Worm (Caenorhabditis elegans) whole organism, L1 larva: ENCODE results near the gene F14E5.2.

Experiments used
- C04F5.9 ChIP-seq: sonication (generic microtip); optimal IDR thresholded peaks from 2 replicates; lab custom pipeline; 2016; ENCODE audit warnings: missing genetic modification characterization, missing compliant biosample characterization
- C34B4.2 ChIP-seq: sonication (generic microtip); optimal IDR thresholded peaks from 2 replicates; lab custom pipeline; 2017; ENCODE audit warnings: mild to moderate bottlenecking, missing genetic modification characterization, missing compliant biosample characterization
- F16B12.6 ChIP-seq: fragments of 150-350 bp; optimal IDR thresholded peaks from 2 replicates; lab custom pipeline; 2014; ENCODE audit warnings: missing biosample characterization, missing genetic modification characterization
- aha-1 ChIP-seq: fragments of 150-350 bp; optimal IDR thresholded peaks from 2 replicates; lab custom pipeline; 2014; ENCODE audit warnings: missing biosample characterization, missing genetic modification characterization
- alr-1 ChIP-seq: fragments of 200-800 bp; sonication (Bioruptor generic); optimal IDR thresholded peaks from 2 replicates; lab custom pipeline; 2018; ENCODE audit warnings: borderline replicate concordance, mild to moderate bottlenecking, missing genetic modification characterization, missing compliant biosample characterization
- ceh-8 ChIP-seq: fragments of 200-800 bp; sonication (Bioruptor generic); optimal IDR thresholded peaks from 2 replicates; lab custom pipeline; 2018; ENCODE audit warnings: mild to moderate bottlenecking, missing genetic modification characterization, moderate library complexity, missing compliant biosample characterization
- efl-1 ChIP-seq, 4 experiments: fragments of 150-350 bp; optimal IDR thresholded peaks in 3 of 4; peaks in 1 of 4; 1 replicate in 1 of 4; 2 replicates in 3 of 4; lab custom pipeline; 2014; ENCODE audit warnings: missing biosample characterization in 2 of 4, missing genetic modification characterization in 2 of 4, missing genetic modification reagents in 2 of 4
- elt-2 ChIP-seq: sonication (generic microtip); optimal IDR thresholded peaks from 2 replicates; lab custom pipeline; 2016; ENCODE audit warnings: missing genetic modification characterization, mild to moderate bottlenecking, inconsistent platforms, missing compliant biosample characterization, missing genetic modification reagents
- elt-3 ChIP-seq, 6 experiments: fragments of 150-350 bp in 1 of 6; sonication (generic microtip); optimal IDR thresholded peaks; 2 replicates each; lab custom pipeline; 2017 to 2018; ENCODE audit warnings: missing biosample characterization in 6 of 6, missing genetic modification characterization in 6 of 6, inconsistent platforms in 1 of 6
- fkh-10 ChIP-seq: sonication (generic microtip); optimal IDR thresholded peaks from 2 replicates; lab custom pipeline; 2017; ENCODE audit warnings: missing biosample characterization, missing genetic modification reagents, missing genetic modification characterization
- fkh-4 ChIP-seq: sonication (generic microtip); optimal IDR thresholded peaks from 2 replicates; lab custom pipeline; 2016; ENCODE audit warnings: missing compliant biosample characterization, missing genetic modification characterization, borderline replicate concordance
- fkh-8 ChIP-seq: sonication (generic microtip); optimal IDR thresholded peaks from 2 replicates; lab custom pipeline; 2016; ENCODE audit warnings: mild to moderate bottlenecking, missing genetic modification characterization, missing compliant biosample characterization
- hlh-17 ChIP-seq: fragments of 200-800 bp; sonication (Bioruptor generic); optimal IDR thresholded peaks from 2 replicates; lab custom pipeline; 2018; ENCODE audit warnings: missing genetic modification characterization, mild to moderate bottlenecking, missing compliant biosample characterization, moderate library complexity, borderline replicate concordance
- hpl-2 ChIP-seq: fragments of 150-350 bp; optimal IDR thresholded peaks from 2 replicates; lab custom pipeline; 2014; ENCODE audit warnings: missing biosample characterization, missing genetic modification reagents, missing genetic modification characterization
- isw-1 ChIP-seq: fragments of 200-800 bp; sonication (Bioruptor generic); IDR thresholded peaks from 2 replicates; pipeline ENCODE4 v1.3.6; 2022; ENCODE audit warnings: missing genetic modification characterization, missing compliant biosample characterization
- jun-1 ChIP-seq: fragments of 150-350 bp; optimal IDR thresholded peaks from 2 replicates; lab custom pipeline; 2014; ENCODE audit warnings: missing biosample characterization, missing genetic modification reagents, missing genetic modification characterization
- lin-13 ChIP-seq: fragments of 150-350 bp; optimal IDR thresholded peaks from 2 replicates; lab custom pipeline; 2014; ENCODE audit warnings: missing biosample characterization, missing genetic modification reagents, missing genetic modification characterization
- lin-39 ChIP-seq: fragments of 150-350 bp; optimal IDR thresholded peaks from 2 replicates; lab custom pipeline; 2014; ENCODE audit warnings: missing biosample characterization, missing genetic modification reagents, missing genetic modification characterization
- lir-3 ChIP-seq: sonication (generic microtip); optimal IDR thresholded peaks from 2 replicates; lab custom pipeline; 2016; ENCODE audit warnings: mild to moderate bottlenecking, missing genetic modification characterization, moderate library complexity, missing compliant biosample characterization; ENCODE audit not compliant: poor library complexity
- mep-1 ChIP-seq: fragments of 150-350 bp; optimal IDR thresholded peaks from 2 replicates; lab custom pipeline; 2014; ENCODE audit warnings: missing biosample characterization, missing genetic modification characterization
- nhr-19 ChIP-seq: fragments of 200-800 bp; sonication (Bioruptor generic); conservative IDR thresholded peaks from 2 replicates; pipeline ENCODE4 v1.3.6; 2022; ENCODE audit warnings: missing genetic modification characterization, missing compliant biosample characterization
- nhr-20 ChIP-seq: sonication (generic microtip); optimal IDR thresholded peaks from 2 replicates; lab custom pipeline; 2016; ENCODE audit warnings: mild to moderate bottlenecking, missing genetic modification characterization, missing compliant biosample characterization
- nhr-237 ChIP-seq: fragments of 150-350 bp; optimal IDR thresholded peaks from 2 replicates; lab custom pipeline; 2014; ENCODE audit warnings: missing biosample characterization, missing genetic modification characterization
- nhr-47 ChIP-seq: sonication (generic microtip); optimal IDR thresholded peaks from 2 replicates; lab custom pipeline; 2016; ENCODE audit warnings: mild to moderate bottlenecking, missing genetic modification characterization, moderate library complexity, missing compliant biosample characterization
- nhr-71 ChIP-seq: sonication (generic microtip); optimal IDR thresholded peaks from 2 replicates; lab custom pipeline; 2016; ENCODE audit warnings: mild to moderate bottlenecking, missing genetic modification characterization, moderate library complexity, missing compliant biosample characterization
- nhr-76 ChIP-seq: sonication (generic microtip); optimal IDR thresholded peaks from 2 replicates; lab custom pipeline; 2017; ENCODE audit warnings: missing biosample characterization, missing genetic modification characterization
- skn-1 ChIP-seq: fragments of 150-350 bp; optimal IDR thresholded peaks from 2 replicates; lab custom pipeline; 2014; ENCODE audit warnings: missing biosample characterization, missing genetic modification characterization
- snpc-4 ChIP-seq: fragments of 150-350 bp; optimal IDR thresholded peaks from 2 replicates; lab custom pipeline; 2014; ENCODE audit warnings: missing biosample characterization, missing genetic modification characterization
- snu-23 ChIP-seq: sonication (generic microtip); optimal IDR thresholded peaks from 2 replicates; lab custom pipeline; 2016; ENCODE audit warnings: missing genetic modification characterization, missing compliant biosample characterization
- sox-4 ChIP-seq: sonication (generic microtip); optimal IDR thresholded peaks from 2 replicates; lab custom pipeline; 2016; ENCODE audit warnings: missing genetic modification characterization, missing compliant biosample characterization
- sptf-1 ChIP-seq: fragments of 150-350 bp; optimal IDR thresholded peaks from 2 replicates; lab custom pipeline; 2014; ENCODE audit warnings: missing biosample characterization, missing genetic modification characterization
- sup-37 ChIP-seq: fragments of 200-800 bp; sonication (Bioruptor generic); optimal IDR thresholded peaks from 2 replicates; lab custom pipeline; 2018; ENCODE audit warnings: mild to moderate bottlenecking, missing genetic modification characterization, missing compliant biosample characterization
- swsn-7 ChIP-seq: sonication (generic microtip); optimal IDR thresholded peaks from 2 replicates; lab custom pipeline; 2016; ENCODE audit warnings: missing genetic modification characterization, missing compliant biosample characterization
- unc-30 ChIP-seq: sonication (generic microtip); optimal IDR thresholded peaks from 2 replicates; lab custom pipeline; 2017; ENCODE audit warnings: missing biosample characterization, missing genetic modification characterization
- unc-86 ChIP-seq: sonication (generic microtip); optimal IDR thresholded peaks from 2 replicates; lab custom pipeline; 2016; ENCODE audit warnings: missing genetic modification characterization, missing compliant biosample characterization
- vab-15 ChIP-seq: sonication (generic microtip); optimal IDR thresholded peaks from 2 replicates; lab custom pipeline; 2017; ENCODE audit warnings: missing genotype, mild to moderate bottlenecking, missing genetic modification characterization, missing compliant biosample characterization
- xbp-1 ChIP-seq: sonication (generic microtip); optimal IDR thresholded peaks from 2 replicates; lab custom pipeline; 2016; ENCODE audit warnings: missing genetic modification characterization, missing compliant biosample characterization
- zag-1 ChIP-seq: fragments of 150-350 bp; optimal IDR thresholded peaks from 2 replicates; lab custom pipeline; 2014; ENCODE audit warnings: missing biosample characterization, missing genetic modification characterization
- ztf-4 ChIP-seq: fragments of 150-350 bp; optimal IDR thresholded peaks from 2 replicates; lab custom pipeline; 2014; ENCODE audit warnings: missing biosample characterization, missing genetic modification characterization

The F14E5.2 gene

ce11 chrII:8404748-8405147, 23.9 kb downstream of the F14E5.2 start, which contains the start of gene skpo-1:
Gene skpo-1 (minus strand): TSS chrII:8404848.
- TF ChIP-seq swsn-7 (tag; lab: Kevin White, UChicago) (no peak), nhr-237 (tag; lab: Kevin White, UChicago) (no peak), efl-1 (optimal IDR thresholded peaks at IDR 0.05; lab: Kevin White, UChicago) (no peak), efl-1 (GFP tag; optimal IDR thresholded peaks at IDR 0.05 in 1 of 2; lab: Kevin White, UChicago) (peak in 1 of 2 experiments; percentile 10), C34B4.2 (tag; lab: Kevin White, UChicago) (no peak), unc-30 (tag; lab: Kevin White, UChicago) (no peak), nhr-76 (tag; lab: Kevin White, UChicago) (no peak), lin-13 (no peak)
- TF ChIP-seq, all 84 proteins: peak for 1

DNA sequence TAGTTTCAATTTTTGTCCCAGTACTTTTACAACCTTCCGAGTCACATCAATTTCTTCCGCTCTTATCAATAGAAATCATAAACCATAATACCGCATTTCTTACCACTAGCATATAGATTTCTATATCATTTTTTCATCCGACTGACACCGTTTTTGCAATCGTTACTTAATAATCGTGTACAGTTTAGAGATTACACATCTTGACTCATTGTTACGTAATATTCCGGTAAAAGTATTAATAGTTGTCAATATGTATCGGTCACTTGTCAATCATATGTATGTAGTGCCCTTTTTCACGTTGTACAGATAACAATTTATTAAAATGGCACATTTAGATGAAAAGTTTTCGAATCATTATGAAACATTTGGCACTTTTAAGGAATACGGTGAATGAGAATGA, 28.7 kb downstream of the F14E5.2 start:
- peak; percentile 77 for TF ChIP-seq elt-2 (tag; lab: Kevin White, UChicago)
- peak; percentile 48 for TF ChIP-seq jun-1
- TF ChIP-seq vab-15 (tag; lab: Kevin White, UChicago) = no peak

ce11 chrII:8399064-8399463, 29.6 kb downstream of the F14E5.2 start, which contains the start of gene dod-23:
Gene dod-23 (minus strand): TSS chrII:8399164.
- TF ChIP-seq C04F5.9 (tag; lab: Kevin White, UChicago) (no peak), swsn-7 (tag; lab: Kevin White, UChicago) (no peak), unc-86 (tag; lab: Kevin White, UChicago) (no peak), isw-1 (GFP tag; lab: Robert Waterston, UW) (no peak), skn-1 (tag; lab: Kevin White, UChicago) (no peak), nhr-20 (tag; lab: Kevin White, UChicago) (no peak), sox-4 (tag; lab: Kevin White, UChicago) (no peak), aha-1 (tag; lab: Kevin White, UChicago) (no peak), nhr-19 (GFP tag; lab: Robert Waterston, UW) (no peak), zag-1 (tag; lab: Kevin White, UChicago) (no peak), hpl-2 (GFP tag; lab: Kevin White, UChicago) (no peak), alr-1 (no peak), lir-3 (tag; lab: Kevin White, UChicago) (no peak), nhr-47 (no peak)
- TF ChIP-seq, all 84 proteins: peak for 0

ce11 chrII:8396041-8396440, 32.6 kb downstream of the F14E5.2 start, which contains the start of gene F49E12.7:
Gene F49E12.7 (minus strand): TSS chrII:8396141.
- TF ChIP-seq ceh-8 (GFP tag; lab: Kevin White, UChicago) (peak; percentile 47), fkh-4 (tag; lab: Kevin White, UChicago) (no peak)

DNA sequence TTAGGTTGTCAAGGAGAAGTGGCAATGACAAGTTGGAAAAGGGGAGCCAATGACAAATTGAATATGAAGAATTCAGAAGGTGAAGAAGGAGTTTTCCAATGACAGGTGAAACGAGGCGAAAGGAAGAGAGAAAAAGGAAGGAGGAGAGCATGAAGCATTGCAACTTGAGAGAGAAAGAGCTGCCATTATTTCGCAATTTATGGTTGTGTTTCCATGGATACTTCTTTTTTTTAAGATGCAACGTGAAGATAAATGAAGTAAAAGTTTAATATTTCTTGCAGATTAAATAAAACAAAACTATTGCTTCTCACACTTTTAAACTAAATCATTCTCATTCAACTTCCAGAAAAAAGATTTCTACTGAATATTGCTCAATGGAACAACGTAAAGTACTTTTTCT, 34.5 kb downstream of the F14E5.2 start, which contains the start of gene F49E12.8:
F49E12.8 (minus strand) TSS at position 101 of the 400 bp plus-strand sequence.
- TF ChIP-seq snu-23 (GFP tag; lab: Kevin White, UChicago) (no peak), ztf-4 (tag; lab: Kevin White, UChicago) (no peak), sup-37 (GFP tag; lab: Kevin White, UChicago) (no peak), snpc-4 (tag; lab: Kevin White, UChicago) (no peak), fkh-8 (peak; percentile 59), nhr-71 (tag; lab: Kevin White, UChicago) (peak; percentile 13)

DNA sequence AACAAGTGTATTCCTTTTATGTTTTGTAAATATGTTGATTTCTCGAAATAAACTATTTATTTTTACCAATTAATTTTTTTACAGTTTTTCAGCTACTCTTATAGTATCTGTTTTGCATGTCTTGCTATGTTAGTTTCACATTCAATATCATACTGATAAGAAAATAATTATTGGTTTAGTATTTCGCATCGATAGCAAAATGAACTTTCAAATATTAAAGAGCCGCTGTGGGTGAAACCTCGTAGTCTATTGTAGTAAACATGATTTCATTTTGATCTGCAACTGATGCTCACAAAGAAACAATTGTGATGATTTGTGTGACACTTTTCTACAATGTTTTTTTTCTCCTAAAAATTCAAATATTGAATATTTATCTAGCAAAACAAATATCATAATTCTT, 36.4 kb downstream of the F14E5.2 start:
- TF ChIP-seq fkh-10 = no peak
- no peak for TF ChIP-seq elt-3 (tag; optimal IDR thresholded peaks at IDR 0.05; lab: Kevin White, UChicago)
- TF ChIP-seq C04F5.9 (tag; lab: Kevin White, UChicago) = no peak
- TF ChIP-seq fkh-4 (tag; lab: Kevin White, UChicago) = no peak
- TF ChIP-seq hlh-17 (GFP tag; lab: Kevin White, UChicago) = no peak
- no peak for TF ChIP-seq mep-1 (tag; lab: Kevin White, UChicago)
- TF ChIP-seq xbp-1 (tag; lab: Kevin White, UChicago) = no peak
- TF ChIP-seq nhr-76 (tag; lab: Kevin White, UChicago) = no peak
- no peak for TF ChIP-seq F16B12.6 (tag; lab: Kevin White, UChicago)
- no peak for TF ChIP-seq lin-39 (tag; lab: Kevin White, UChicago)
- no peak for TF ChIP-seq sptf-1 (tag; lab: Kevin White, UChicago)
- no peak for TF ChIP-seq lir-3 (tag; lab: Kevin White, UChicago)
- no peak for TF ChIP-seq elt-2 (tag; lab: Kevin White, UChicago)
- TF ChIP-seq C34B4.2 (tag; lab: Kevin White, UChicago) = no peak
- TF ChIP-seq isw-1 (GFP tag; lab: Robert Waterston, UW) = no peak
